Worm (Caenorhabditis elegans) whole organism, L1 larva: ENCODE results near the gene pct-1.
A peak's percentile ranks its signal among the peaks of the same experiment; 100 is the strongest.

Source experiments
- F16B12.6 ChIP-seq: fragments of 150-350 bp; optimal IDR thresholded peaks from 2 replicates; lab custom pipeline; 2014; ENCODE audit warnings: missing biosample characterization, missing genetic modification characterization
- alr-1 ChIP-seq: fragments of 200-800 bp; sonication (Bioruptor generic); optimal IDR thresholded peaks from 2 replicates; lab custom pipeline; 2018; ENCODE audit warnings: borderline replicate concordance, mild to moderate bottlenecking, missing genetic modification characterization, missing compliant biosample characterization
- ama-1 ChIP-seq: fragments of 150-350 bp; optimal IDR thresholded peaks from 2 replicates; lab custom pipeline; 2014
- ceh-63 ChIP-seq: fragments of 200-800 bp; sonication (Bioruptor generic); optimal IDR thresholded peaks from 2 replicates; lab custom pipeline; 2018; ENCODE audit warnings: mild to moderate bottlenecking, missing genetic modification characterization, missing compliant biosample characterization
- dsc-1 ChIP-seq: sonication (generic microtip); optimal IDR thresholded peaks from 2 replicates; lab custom pipeline; 2016; ENCODE audit warnings: mild to moderate bottlenecking, missing genetic modification characterization, missing compliant biosample characterization
- efl-3 ChIP-seq: fragments of 200-800 bp; sonication (Bioruptor generic); optimal IDR thresholded peaks from 2 replicates; lab custom pipeline; 2018; ENCODE audit warnings: mild to moderate bottlenecking, missing genetic modification characterization, missing compliant biosample characterization
- egl-13 ChIP-seq: sonication (generic microtip); optimal IDR thresholded peaks from 2 replicates; lab custom pipeline; 2016; ENCODE audit warnings: missing genotype, missing genetic modification reagents, missing genetic modification characterization, missing compliant biosample characterization
- elt-2 ChIP-seq: sonication (generic microtip); optimal IDR thresholded peaks from 2 replicates; lab custom pipeline; 2016; ENCODE audit warnings: missing genetic modification characterization, mild to moderate bottlenecking, inconsistent platforms, missing compliant biosample characterization, missing genetic modification reagents
- fkh-10 ChIP-seq: sonication (generic microtip); optimal IDR thresholded peaks from 2 replicates; lab custom pipeline; 2017; ENCODE audit warnings: missing biosample characterization, missing genetic modification reagents, missing genetic modification characterization
- fkh-4 ChIP-seq: sonication (generic microtip); optimal IDR thresholded peaks from 2 replicates; lab custom pipeline; 2016; ENCODE audit warnings: missing compliant biosample characterization, missing genetic modification characterization, borderline replicate concordance
- fos-1 ChIP-seq: fragments of 150-350 bp; optimal IDR thresholded peaks from 2 replicates; lab custom pipeline; 2014; ENCODE audit warnings: missing biosample characterization, missing genetic modification characterization
- hlh-17 ChIP-seq: fragments of 200-800 bp; sonication (Bioruptor generic); optimal IDR thresholded peaks from 2 replicates; lab custom pipeline; 2018; ENCODE audit warnings: missing genetic modification characterization, mild to moderate bottlenecking, missing compliant biosample characterization, moderate library complexity, borderline replicate concordance
- hlh-4 ChIP-seq: sonication (generic microtip); optimal IDR thresholded peaks from 2 replicates; lab custom pipeline; 2016; ENCODE audit warnings: mild to moderate bottlenecking, missing genetic modification characterization, missing compliant biosample characterization
- irx-1 ChIP-seq: sonication (generic microtip); optimal IDR thresholded peaks from 2 replicates; lab custom pipeline; 2016; ENCODE audit warnings: missing genetic modification characterization, missing compliant biosample characterization
- lin-14 ChIP-seq: fragments of 200-800 bp; sonication (Bioruptor generic); optimal IDR thresholded peaks from 2 replicates; lab custom pipeline; 2018; ENCODE audit warnings: mild to moderate bottlenecking, missing genetic modification characterization, moderate library complexity, missing compliant biosample characterization
- lsy-2 ChIP-seq, 2 experiments: fragments of 150-350 bp; optimal IDR thresholded peaks; 2 replicates each; lab custom pipeline; 2014; ENCODE audit warnings: missing biosample characterization in 2 of 2, missing genetic modification characterization in 2 of 2
- mdl-1 ChIP-seq, 2 experiments: fragments of 150-350 bp; optimal IDR thresholded peaks; 2 replicates each; lab custom pipeline; 2014 to 2017; ENCODE audit warnings: missing biosample characterization in 2 of 2, missing genetic modification characterization in 2 of 2, inconsistent platforms in 1 of 2
- mef-2 ChIP-seq: fragments of 150-350 bp; optimal IDR thresholded peaks from 2 replicates; lab custom pipeline; 2014; ENCODE audit warnings: missing biosample characterization, missing genetic modification characterization
- nhr-19 ChIP-seq: fragments of 200-800 bp; sonication (Bioruptor generic); conservative IDR thresholded peaks from 2 replicates; pipeline ENCODE4 v1.3.6; 2022; ENCODE audit warnings: missing genetic modification characterization, missing compliant biosample characterization
- nhr-20 ChIP-seq: sonication (generic microtip); optimal IDR thresholded peaks from 2 replicates; lab custom pipeline; 2016; ENCODE audit warnings: mild to moderate bottlenecking, missing genetic modification characterization, missing compliant biosample characterization
- nhr-28 ChIP-seq: fragments of 150-350 bp; optimal IDR thresholded peaks from 2 replicates; lab custom pipeline; 2014; ENCODE audit warnings: missing biosample characterization, missing genetic modification characterization
- nhr-76 ChIP-seq: sonication (generic microtip); optimal IDR thresholded peaks from 2 replicates; lab custom pipeline; 2017; ENCODE audit warnings: missing biosample characterization, missing genetic modification characterization
- pag-3 ChIP-seq: sonication (generic microtip); optimal IDR thresholded peaks from 2 replicates; lab custom pipeline; 2017; ENCODE audit warnings: missing genetic modification characterization, mild to moderate bottlenecking, missing compliant biosample characterization, antibody characterized with exemption, borderline replicate concordance; ENCODE audit not compliant: insufficient read depth
- pax-3 ChIP-seq: fragments of 200-800 bp; sonication (Bioruptor generic); optimal IDR thresholded peaks from 2 replicates; lab custom pipeline; 2018; ENCODE audit warnings: mild to moderate bottlenecking, missing genetic modification characterization, moderate library complexity, missing compliant biosample characterization
- pqm-1 ChIP-seq: sonication (generic microtip); optimal IDR thresholded peaks from 3 replicates; lab custom pipeline; 2017; ENCODE audit warnings: missing biosample characterization, missing genetic modification characterization
- rnt-1 ChIP-seq: sonication (generic microtip); optimal IDR thresholded peaks from 2 replicates; lab custom pipeline; 2016; ENCODE audit warnings: mild to moderate bottlenecking, missing genetic modification characterization, moderate library complexity, missing compliant biosample characterization
- tlp-1 ChIP-seq: fragments of 150-350 bp; optimal IDR thresholded peaks from 2 replicates; lab custom pipeline; 2014; ENCODE audit warnings: missing biosample characterization, missing genetic modification characterization
- unc-30 ChIP-seq: sonication (generic microtip); optimal IDR thresholded peaks from 2 replicates; lab custom pipeline; 2017; ENCODE audit warnings: missing biosample characterization, missing genetic modification characterization
- unc-62 ChIP-seq: fragments of 150-350 bp; optimal IDR thresholded peaks from 2 replicates; lab custom pipeline; 2014; ENCODE audit warnings: missing biosample characterization, missing genetic modification reagents, missing genetic modification characterization
- unc-86 ChIP-seq: sonication (generic microtip); optimal IDR thresholded peaks from 2 replicates; lab custom pipeline; 2016; ENCODE audit warnings: missing genetic modification characterization, missing compliant biosample characterization
- vab-15 ChIP-seq: sonication (generic microtip); optimal IDR thresholded peaks from 2 replicates; lab custom pipeline; 2017; ENCODE audit warnings: missing genotype, mild to moderate bottlenecking, missing genetic modification characterization, missing compliant biosample characterization
- xbp-1 ChIP-seq: sonication (generic microtip); optimal IDR thresholded peaks from 2 replicates; lab custom pipeline; 2016; ENCODE audit warnings: missing genetic modification characterization, missing compliant biosample characterization

The pct-1 gene

DNA sequence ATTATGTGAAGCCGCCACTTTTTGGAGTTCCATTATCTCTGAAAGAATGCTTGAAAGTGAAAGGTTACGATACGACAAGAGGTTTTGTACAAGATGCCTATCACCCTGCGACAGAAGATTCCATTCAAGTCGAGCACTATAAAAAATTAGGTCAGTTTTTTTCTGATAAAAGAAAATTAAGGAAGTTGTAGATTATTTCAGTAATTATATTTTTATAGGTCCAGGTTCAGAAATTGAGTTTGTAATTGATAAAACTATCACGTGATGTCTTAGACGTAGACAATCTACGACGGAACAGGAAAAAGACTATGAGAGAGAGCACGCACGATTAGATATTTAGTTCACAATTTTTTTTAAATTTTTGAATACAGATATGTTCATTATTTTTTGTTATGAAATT, 16.3 kb upstream of the pct-1 start:
- no peak for TF ChIP-seq nhr-20 (tag; lab: Kevin White, UChicago)
- peak; percentile 61 for TF ChIP-seq elt-2
- TF ChIP-seq xbp-1, result no peak
- no peak for TF ChIP-seq lsy-2 (tag; optimal IDR thresholded peaks at IDR 0.05; lab: Kevin White, UChicago)
- TF ChIP-seq unc-30 (tag; lab: Kevin White, UChicago), result no peak

DNA sequence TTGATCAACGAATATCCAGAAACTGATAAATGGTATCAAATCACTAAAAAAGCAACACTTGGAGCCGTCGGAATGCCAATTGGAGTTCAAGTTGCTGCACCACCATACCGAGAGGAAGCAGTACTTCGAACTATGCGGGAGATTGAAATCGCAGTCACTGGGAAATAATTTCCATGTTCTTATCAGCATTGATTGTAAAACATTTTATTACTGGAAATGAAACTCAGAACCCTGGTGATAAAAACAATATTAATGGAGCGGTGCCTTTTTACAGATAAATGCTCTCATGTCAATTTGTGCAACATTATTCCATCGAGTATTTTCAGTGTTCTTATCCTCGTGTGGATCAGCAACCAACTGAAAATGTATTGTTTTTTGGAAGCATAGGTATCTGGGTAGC, 14.5 kb upstream of the pct-1 start:
- peak; percentile 37 for TF ChIP-seq elt-2
- TF ChIP-seq nhr-19 (GFP tag; lab: Robert Waterston, UW), result no peak
- TF ChIP-seq lin-14 (GFP tag; lab: Kevin White, UChicago), result no peak
- no peak for TF ChIP-seq irx-1
- no peak for TF ChIP-seq ama-1
- TF ChIP-seq tlp-1 (tag; lab: Kevin White, UChicago), result peak; percentile 9

- TF ChIP-seq nhr-20 (tag; lab: Kevin White, UChicago) (no peak), elt-2 (peak; percentile 92)
- TF ChIP-seq, all 84 proteins: peak for 1
These were observed 12.6 kb upstream of the pct-1 start, which contains the start of gene clec-51 for ce11 chrIV:8163687-8164086. Gene clec-51 (minus strand): TSS chrIV:8163800.

DNA sequence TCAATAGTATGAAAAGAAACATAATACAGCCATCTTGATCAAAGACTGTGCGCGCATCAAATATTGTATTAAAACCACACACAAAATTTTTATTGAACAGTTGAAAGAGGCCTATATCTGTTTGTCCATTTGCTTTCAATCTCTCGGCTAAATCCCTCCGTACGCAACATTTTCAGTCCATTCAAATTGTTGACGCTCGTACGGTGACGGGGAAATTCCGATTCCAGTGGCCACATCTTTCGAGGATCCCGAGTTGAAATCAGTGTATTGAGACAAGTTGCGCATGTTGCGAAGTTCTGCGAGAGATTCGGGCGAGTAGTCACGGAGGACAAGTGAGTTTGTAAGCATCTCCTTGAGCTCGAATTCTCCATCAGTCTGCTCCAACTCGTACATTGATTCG, 11.8 kb upstream of the pct-1 start:
- TF ChIP-seq nhr-76 (tag; lab: Kevin White, UChicago) (no peak), unc-86 (tag; lab: Kevin White, UChicago) (no peak), nhr-28 (tag; lab: Kevin White, UChicago) (no peak), F16B12.6 (tag; lab: Kevin White, UChicago) (no peak), ceh-63 (GFP tag; lab: Kevin White, UChicago) (no peak), fkh-10 (no peak), mef-2 (tag; lab: Kevin White, UChicago) (no peak), lin-14 (GFP tag; lab: Kevin White, UChicago) (no peak), hlh-17 (GFP tag; lab: Kevin White, UChicago) (no peak), rnt-1 (tag; lab: Kevin White, UChicago) (no peak)

- TF ChIP-seq pag-3 (no peak), fos-1 (tag; lab: Kevin White, UChicago) (no peak), alr-1 (tag; lab: Kevin White, UChicago) (no peak), mdl-1 (tag; optimal IDR thresholded peaks at IDR 0.05; lab: Kevin White, UChicago) (no peak), egl-13 (tag; lab: Kevin White, UChicago) (no peak), unc-62 (GFP tag; lab: Kevin White, UChicago) (no peak), hlh-4 (no peak), pax-3 (tag; lab: Kevin White, UChicago) (no peak), dsc-1 (tag; lab: Kevin White, UChicago) (no peak), pqm-1 (no peak), vab-15 (tag; lab: Kevin White, UChicago) (no peak), hlh-17 (GFP tag; lab: Kevin White, UChicago) (no peak), efl-3 (GFP tag; lab: Kevin White, UChicago) (no peak)
These were observed 10.3 kb upstream of the pct-1 start, which contains the start of gene B0218.7 for ce11 chrIV:8165950-8166349. Gene B0218.7 (minus strand): TSS chrIV:8166050.

- TF ChIP-seq fkh-4 (tag; lab: Kevin White, UChicago) (no peak), elt-2 (peak; percentile 25)
These were observed 7.6 kb upstream of the pct-1 start, which contains the start of gene clec-52 for ce11 chrIV:8168660-8169059. Gene clec-52 (minus strand): TSS chrIV:8168760.
